Worm (Caenorhabditis elegans): ENCODE results near the gene clec-160.

clec-160 gene

DNA sequence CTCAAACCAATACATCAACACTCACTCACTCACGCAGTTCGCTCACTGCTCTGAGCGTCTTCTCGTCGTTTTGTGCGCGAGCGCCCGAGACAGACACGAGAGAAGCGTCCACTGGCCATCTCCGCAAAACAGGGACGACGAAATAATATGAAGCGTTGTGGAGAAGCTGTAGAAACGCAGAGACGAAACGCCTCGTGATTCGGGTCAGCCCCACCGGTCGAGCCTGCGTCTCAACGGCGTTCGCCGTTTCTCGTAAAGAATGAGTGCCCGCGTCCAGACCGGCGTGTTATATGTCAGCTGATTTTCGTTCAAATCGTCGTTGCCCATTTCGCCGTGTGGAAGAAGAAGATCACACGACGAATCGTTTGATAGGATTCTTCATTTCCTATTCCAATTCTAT lies 48.3 kb downstream of the clec-160 start, which contains the start of gene fbxl-1 (continued):
- TF ChIP-seq tbx-2 (tag; optimal IDR thresholded peaks at IDR 0.05) (peak; percentile 20), nhr-43 (tag; optimal IDR thresholded peaks at IDR 0.05; ENCODE audit: poor library complexity, severe bottlenecking) (peak; percentile 63), ceh-16 (tag; optimal IDR thresholded peaks at IDR 0.05) (no peak), ztf-4 (tag; optimal IDR thresholded peaks at IDR 0.05) (peak; percentile 12), jun-1 (tag; optimal IDR thresholded peaks at IDR 0.05) (peak; percentile 93), nhr-76 (tag; optimal IDR thresholded peaks at IDR 0.05) (no peak), zag-1 (tag; optimal IDR thresholded peaks at IDR 0.05) (no peak)

DNA sequence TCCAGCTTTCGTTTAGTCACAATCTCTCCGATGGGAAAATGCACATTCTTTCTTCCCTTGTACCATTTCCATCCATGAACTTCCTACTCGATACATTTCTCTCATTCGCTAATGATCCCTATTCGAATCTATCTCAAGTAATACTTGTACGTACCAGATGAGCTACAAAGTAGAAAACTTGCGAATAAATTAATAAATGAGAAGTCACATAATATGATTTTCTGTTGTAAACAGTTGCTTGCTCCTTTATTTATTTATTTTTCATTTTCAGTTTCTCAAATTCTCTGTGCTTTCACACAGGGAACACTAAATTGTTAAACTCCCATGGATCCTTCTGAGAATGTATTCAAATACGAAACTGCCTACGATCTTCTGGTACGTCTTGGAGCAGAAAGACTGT lies 49.6 kb downstream of the clec-160 start, which contains the start of gene rfs-1:
rfs-1 (plus strand) TSS at position 301 of the 400 bp plus-strand sequence.
- TF ChIP-seq egl-5 (tag; optimal IDR thresholded peaks at IDR 0.05), result no peak
- TF ChIP-seq skn-1 (tag; optimal IDR thresholded peaks at IDR 0.05), result no peak
- no peak for TF ChIP-seq aly-2 (tag; optimal IDR thresholded peaks at IDR 0.05)
- no peak for TF ChIP-seq jun-1 (tag; optimal IDR thresholded peaks at IDR 0.05)
- no peak for TF ChIP-seq lsy-12 (tag; optimal IDR thresholded peaks at IDR 0.05)
- no peak for TF ChIP-seq sea-2 (GFP tag; optimal IDR thresholded peaks at IDR 0.05)
- no peak for TF ChIP-seq tbx-2 (tag; optimal IDR thresholded peaks at IDR 0.05)
- no peak for TF ChIP-seq ZK546.5 (tag; optimal IDR thresholded peaks at IDR 0.05)
- TF ChIP-seq ztf-4 (tag; optimal IDR thresholded peaks at IDR 0.05), result no peak

ce11 chrIII:8224769-8225168 lies 51.0 kb downstream of the clec-160 start, which contains the start of gene mob-4:
TSS of gene mob-4 (plus strand) at chrIII:8225097.
- TF ChIP-seq nhr-76 (tag; optimal IDR thresholded peaks at IDR 0.05), result no peak
- no peak for TF ChIP-seq nhr-25 (tag; optimal IDR thresholded peaks at IDR 0.05)
- TF ChIP-seq jun-1 (tag; optimal IDR thresholded peaks at IDR 0.05), result no peak
- TF ChIP-seq nhr-43 (tag; optimal IDR thresholded peaks at IDR 0.05; ENCODE audit: poor library complexity, severe bottlenecking), result no peak
- peak; percentile 41 for TF ChIP-seq hmg-11 (tag; optimal IDR thresholded peaks at IDR 0.05)
- no peak for TF ChIP-seq ceh-82 (tag; optimal IDR thresholded peaks at IDR 0.05)
- TF ChIP-seq ztf-11 (tag; optimal IDR thresholded peaks at IDR 0.05), result no peak
- peak; percentile 1 for TF ChIP-seq egl-5 (tag; optimal IDR thresholded peaks at IDR 0.05)
- no peak for TF ChIP-seq elt-1 (tag; optimal IDR thresholded peaks at IDR 0.05)
- peak; percentile 11 for TF ChIP-seq nfya-1 (tag; optimal IDR thresholded peaks at IDR 0.05; ENCODE audit: insufficient read depth)
- no peak for TF ChIP-seq mdl-1 (tag; optimal IDR thresholded peaks at IDR 0.05)
- no peak for TF ChIP-seq tbx-2 (tag; optimal IDR thresholded peaks at IDR 0.05)
- peak; percentile 22 for TF ChIP-seq pha-4 (tag; optimal IDR thresholded peaks at IDR 0.05)
- TF ChIP-seq lin-15B (tag; optimal IDR thresholded peaks at IDR 0.05), result peak; percentile 57
- TF ChIP-seq skn-1 (tag; optimal IDR thresholded peaks at IDR 0.05), result no peak
- no peak for TF ChIP-seq nhr-11 (tag; optimal IDR thresholded peaks at IDR 0.05)
- no peak for TF ChIP-seq aly-2 (tag; optimal IDR thresholded peaks at IDR 0.05)
- TF ChIP-seq mml-1 (tag; optimal IDR thresholded peaks at IDR 0.05), result no peak
- no peak for TF ChIP-seq fkh-10 (GFP tag; optimal IDR thresholded peaks at IDR 0.05)
- no peak for TF ChIP-seq lin-39 (tag; optimal IDR thresholded peaks at IDR 0.05)
- TF ChIP-seq nhr-77 (tag; optimal IDR thresholded peaks at IDR 0.05), result no peak
- TF ChIP-seq ceh-9 (tag; optimal IDR thresholded peaks at IDR 0.05), result no peak
